Fruit fly (Drosophila melanogaster) whole organism, adult: ENCODE results near the gene CG42266.

Source experiments
- CG1620 ChIP-seq: fragments of 200-800 bp; sonication (Bioruptor generic); optimal IDR thresholded peaks from 2 replicates; lab custom pipeline; 2016; ENCODE audit warnings: missing biosample characterization, missing genetic modification characterization
- CG5204 ChIP-seq: fragments of 200-800 bp; sonication (Bioruptor generic); optimal IDR thresholded peaks from 2 replicates; lab custom pipeline; 2016; ENCODE audit warnings: missing biosample characterization, missing genetic modification characterization
- CG7045 ChIP-seq: fragments of 200-800 bp; sonication (Bioruptor generic); optimal IDR thresholded peaks from 2 replicates; lab custom pipeline; 2017; ENCODE audit warnings: missing biosample characterization, mild to moderate bottlenecking, missing genetic modification characterization
- Crg-1 ChIP-seq: fragments of 200-800 bp; sonication (Bioruptor generic); optimal IDR thresholded peaks from 2 replicates; lab custom pipeline; 2016; ENCODE audit warnings: missing biosample characterization, missing genetic modification characterization
- bab1 ChIP-seq: fragments of 200-800 bp; sonication (Bioruptor generic); optimal IDR thresholded peaks from 3 replicates; lab custom pipeline; 2019; ENCODE audit warnings: missing biosample characterization, mild to moderate bottlenecking, missing genetic modification characterization, moderate library complexity
- pad ChIP-seq: fragments of 200-800 bp; sonication (Bioruptor generic); optimal IDR thresholded peaks from 3 replicates; lab custom pipeline; 2017; ENCODE audit warnings: missing biosample characterization, missing genetic modification characterization, mild to moderate bottlenecking, moderate library complexity, missing genetic modification reagents

DNA sequence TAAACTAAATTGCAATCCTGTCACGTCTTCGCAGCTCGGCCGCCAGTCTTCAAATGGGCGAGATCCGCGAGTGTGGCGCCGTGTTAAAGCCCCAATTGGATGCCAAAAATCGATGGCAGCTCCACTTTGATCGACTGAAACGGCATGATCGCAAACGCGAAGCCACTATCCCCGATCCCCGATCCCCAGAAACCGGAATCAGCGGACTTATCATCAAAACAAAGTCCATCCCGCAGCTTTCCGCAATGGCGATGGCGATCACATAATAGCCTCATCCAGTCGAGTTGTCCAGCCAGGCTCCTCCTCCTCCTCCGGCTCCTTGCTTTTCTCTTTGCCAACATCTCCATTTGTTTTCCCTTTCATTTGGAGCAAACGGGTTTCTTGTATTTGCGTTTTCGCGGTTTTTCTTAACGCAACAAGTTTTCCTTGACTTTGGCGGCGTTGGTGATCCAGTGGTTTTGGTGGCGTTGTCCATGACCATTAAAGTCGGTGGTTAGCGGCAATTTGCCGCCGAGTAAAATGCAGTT is 47.1 kb downstream of the CG42266 start, which contains the start of gene CG13258:
- TF ChIP-seq pad: no peak
- no peak for TF ChIP-seq bab1 (GFP tag; lab: Kevin White, UChicago)
- no peak for TF ChIP-seq Crg-1
- TF ChIP-seq CG5204 (GFP tag; lab: Kevin White, UChicago): no peak
- TF ChIP-seq CG7045 (GFP tag; lab: Kevin White, UChicago): no peak
- no peak for TF ChIP-seq CG1620 (GFP tag; lab: Kevin White, UChicago)
